Fruit fly (Drosophila melanogaster) whole organism: ENCODE data around the gene Ant2.

Source experiments
- CG8478 ChIP-seq: fragments of >200 bp; optimal IDR thresholded peaks from 2 replicates; lab custom pipeline; 2018; ENCODE audit warnings: inconsistent platforms
- pan ChIP-seq: fragments of >200 bp; optimal IDR thresholded peaks from 2 replicates; lab custom pipeline; 2017
- psq ChIP-seq: fragments of >200 bp; optimal IDR thresholded peaks from 2 replicates; lab custom pipeline; 2017

DNA sequence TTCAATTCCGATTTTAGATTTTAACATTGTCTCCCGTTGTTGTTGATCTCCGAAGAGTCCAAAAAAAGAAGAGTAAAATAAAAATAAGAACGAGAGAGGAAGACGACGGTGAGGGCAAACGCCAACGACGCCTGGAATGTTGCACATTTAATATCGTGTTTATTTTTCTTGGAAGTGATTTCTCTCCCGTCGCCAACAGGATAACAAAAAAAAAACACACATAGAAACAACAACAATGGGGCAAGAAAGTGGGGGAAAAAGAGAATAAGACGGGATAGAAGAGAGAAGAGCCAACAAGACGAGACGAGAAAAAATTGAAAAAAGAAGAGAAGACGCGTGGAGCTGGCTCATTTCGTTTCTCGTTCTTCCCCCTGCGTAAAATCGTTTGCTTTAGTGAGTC, 14.3 kb upstream of the Ant2 start:
- TF ChIP-seq pan (lab: Kevin White, UChicago) = no peak
- TF ChIP-seq psq (lab: Kevin White, UChicago) = no peak
- TF ChIP-seq CG8478 = no peak
